Worm (Caenorhabditis elegans) whole organism, L2 larva: ENCODE measurements around the gene clc-19.

ENCODE experiments used
- C34F6.9 ChIP-seq: fragments of 150-350 bp; optimal IDR thresholded peaks from 2 replicates; lab custom pipeline; 2014; ENCODE audit warnings: missing biosample characterization, missing genetic modification characterization
- F13H6.1 ChIP-seq: sonication (generic microtip); optimal IDR thresholded peaks from 2 replicates; lab custom pipeline; 2016; ENCODE audit warnings: missing genetic modification characterization, missing compliant biosample characterization
- R02D3.7 ChIP-seq: fragments of 150-350 bp; optimal IDR thresholded peaks from 2 replicates; lab custom pipeline; 2014; ENCODE audit warnings: missing biosample characterization, missing genetic modification characterization
- Y55F3AM.14 ChIP-seq: fragments of 200-800 bp; sonication (Bioruptor generic); optimal IDR thresholded peaks from 2 replicates; lab custom pipeline; 2018; ENCODE audit warnings: mild to moderate bottlenecking, missing genetic modification characterization, missing compliant biosample characterization
- ZK546.5 ChIP-seq: sonication (generic microtip); optimal IDR thresholded peaks from 2 replicates; lab custom pipeline; 2017; ENCODE audit warnings: missing biosample characterization, missing genetic modification characterization
- ama-1 ChIP-seq: fragments of 150-350 bp; optimal IDR thresholded peaks from 2 replicates; lab custom pipeline; 2018; ENCODE audit warnings: inconsistent platforms
- blmp-1 ChIP-seq: sonication (generic microtip); optimal IDR thresholded peaks from 2 replicates; lab custom pipeline; 2017; ENCODE audit warnings: missing genetic modification characterization, mild to moderate bottlenecking, missing compliant biosample characterization, antibody characterized with exemption, moderate library complexity; ENCODE audit not compliant: insufficient read depth
- ceh-16 ChIP-seq: fragments of 150-350 bp; optimal IDR thresholded peaks from 2 replicates; lab custom pipeline; 2014; ENCODE audit warnings: missing biosample characterization, missing genetic modification characterization
- ceh-82 ChIP-seq: fragments of 150-350 bp; optimal IDR thresholded peaks from 2 replicates; lab custom pipeline; 2014; ENCODE audit warnings: missing biosample characterization, missing genetic modification characterization
- crh-2 ChIP-seq: sonication (generic microtip); optimal IDR thresholded peaks from 2 replicates; lab custom pipeline; 2017; ENCODE audit warnings: missing biosample characterization, missing genetic modification characterization
- dmd-4 ChIP-seq: sonication (generic microtip); optimal IDR thresholded peaks from 2 replicates; lab custom pipeline; 2017; ENCODE audit warnings: missing biosample characterization, missing genetic modification characterization
- egl-27 ChIP-seq: sonication (generic microtip); optimal IDR thresholded peaks from 3 replicates; lab custom pipeline; 2017; ENCODE audit warnings: missing biosample characterization, missing genetic modification reagents, missing genetic modification characterization
- elt-1 ChIP-seq: fragments of 150-350 bp; optimal IDR thresholded peaks from 2 replicates; lab custom pipeline; 2014; ENCODE audit warnings: missing biosample characterization, missing genetic modification characterization
- elt-3 ChIP-seq: sonication (generic microtip); optimal IDR thresholded peaks from 2 replicates; lab custom pipeline; 2017; ENCODE audit warnings: missing biosample characterization, missing genetic modification characterization
- fos-1 ChIP-seq: fragments of 150-350 bp; optimal IDR thresholded peaks from 2 replicates; lab custom pipeline; 2014; ENCODE audit warnings: missing biosample characterization, missing genetic modification characterization
- gmeb-1 ChIP-seq: fragments of 150-350 bp; optimal IDR thresholded peaks from 2 replicates; lab custom pipeline; 2014; ENCODE audit warnings: missing biosample characterization, missing genetic modification characterization
- lin-11 ChIP-seq: fragments of 150-350 bp; sonication (generic microtip); optimal IDR thresholded peaks from 2 replicates; lab custom pipeline; 2014; ENCODE audit warnings: missing biosample characterization, missing genetic modification characterization, inconsistent platforms, mixed read lengths
- lin-13 ChIP-seq: fragments of 150-350 bp; optimal IDR thresholded peaks from 2 replicates; lab custom pipeline; 2014; ENCODE audit warnings: missing biosample characterization, missing genetic modification reagents, missing genetic modification characterization
- lin-39 ChIP-seq: fragments of 150-350 bp; optimal IDR thresholded peaks from 2 replicates; lab custom pipeline; 2014; ENCODE audit warnings: missing biosample characterization, missing genetic modification reagents, missing genetic modification characterization
- lsy-2 ChIP-seq, 2 experiments: fragments of 150-350 bp in 1 of 2; sonication (generic microtip) in 1 of 2; optimal IDR thresholded peaks; 2 replicates each; lab custom pipeline; 2014 to 2017; ENCODE audit warnings: missing biosample characterization in 2 of 2, missing genetic modification characterization in 2 of 2
- mab-5 ChIP-seq: fragments of 150-350 bp; optimal IDR thresholded peaks from 2 replicates; lab custom pipeline; 2014; ENCODE audit warnings: missing biosample characterization, missing genetic modification characterization
- mdl-1 ChIP-seq, 2 experiments: fragments of 150-350 bp in 1 of 2; sonication (generic microtip) in 1 of 2; optimal IDR thresholded peaks; 2 replicates each; lab custom pipeline; 2017; ENCODE audit warnings: missing biosample characterization in 2 of 2, missing genetic modification characterization in 2 of 2
- nhr-11 ChIP-seq: fragments of 150-350 bp; optimal IDR thresholded peaks from 2 replicates; lab custom pipeline; 2014; ENCODE audit warnings: missing biosample characterization, missing genetic modification characterization
- nhr-12 ChIP-seq: fragments of 150-350 bp; optimal IDR thresholded peaks from 2 replicates; lab custom pipeline; 2014; ENCODE audit warnings: missing biosample characterization, missing genetic modification characterization
- nhr-129 ChIP-seq: fragments of 150-350 bp; optimal IDR thresholded peaks from 2 replicates; lab custom pipeline; 2014; ENCODE audit warnings: missing biosample characterization, missing genetic modification characterization
- nhr-21 ChIP-seq: fragments of 150-350 bp; optimal IDR thresholded peaks from 2 replicates; lab custom pipeline; 2014; ENCODE audit warnings: missing biosample characterization, missing genetic modification characterization
- nhr-237 ChIP-seq: fragments of 150-350 bp; optimal IDR thresholded peaks from 2 replicates; lab custom pipeline; 2014; ENCODE audit warnings: missing biosample characterization, missing genetic modification characterization
- nhr-25 ChIP-seq: fragments of 150-350 bp; sonication (generic microtip); optimal IDR thresholded peaks from 3 replicates; lab custom pipeline; 2014; ENCODE audit warnings: missing biosample characterization, missing genetic modification characterization
- peb-1 ChIP-seq: fragments of 150-350 bp; optimal IDR thresholded peaks from 2 replicates; lab custom pipeline; 2014; ENCODE audit warnings: missing biosample characterization, missing genetic modification characterization
- skn-1 ChIP-seq: sonication (generic microtip); optimal IDR thresholded peaks from 2 replicates; lab custom pipeline; 2017; ENCODE audit warnings: missing biosample characterization, missing genetic modification characterization
- sma-3 ChIP-seq: sonication (generic microtip); optimal IDR thresholded peaks from 2 replicates; lab custom pipeline; 2016; ENCODE audit warnings: missing genetic modification reagents, missing genetic modification characterization, missing compliant biosample characterization
- sma-9 ChIP-seq, 2 experiments: fragments of 150-350 bp in 1 of 2; sonication (generic microtip) in 1 of 2; optimal IDR thresholded peaks; 2 replicates each; lab custom pipeline; 2014 to 2016; ENCODE audit warnings: missing genetic modification characterization in 2 of 2, mild to moderate bottlenecking in 1 of 2, missing biosample characterization in 1 of 2, missing compliant biosample characterization in 1 of 2, missing genetic modification reagents in 1 of 2, moderate library complexity in 1 of 2
- snpc-4 ChIP-seq: fragments of 150-350 bp; optimal IDR thresholded peaks from 2 replicates; lab custom pipeline; 2014; ENCODE audit warnings: missing biosample characterization, missing genetic modification characterization
- unc-39 ChIP-seq: fragments of 150-350 bp; optimal IDR thresholded peaks from 2 replicates; lab custom pipeline; 2014; ENCODE audit warnings: missing biosample characterization, missing genetic modification characterization
- unc-55 ChIP-seq: fragments of 150-350 bp; sonication (generic microtip); optimal IDR thresholded peaks from 3 replicates; lab custom pipeline; 2014; ENCODE audit warnings: missing biosample characterization, missing genetic modification reagents, missing genetic modification characterization
- unc-62 ChIP-seq: fragments of 150-350 bp; optimal IDR thresholded peaks from 2 replicates; lab custom pipeline; 2014; ENCODE audit warnings: missing biosample characterization, missing genetic modification reagents, missing genetic modification characterization
- zag-1 ChIP-seq: fragments of 150-350 bp; optimal IDR thresholded peaks from 2 replicates; lab custom pipeline; 2014; ENCODE audit warnings: missing biosample characterization, missing genetic modification characterization
- ztf-11 ChIP-seq: sonication (generic microtip); optimal IDR thresholded peaks from 2 replicates; lab custom pipeline; 2017; ENCODE audit warnings: missing biosample characterization, missing genetic modification characterization
- ztf-4 ChIP-seq: fragments of 150-350 bp; optimal IDR thresholded peaks from 2 replicates; lab custom pipeline; 2014; ENCODE audit warnings: missing biosample characterization, missing genetic modification characterization

The clc-19 gene

DNA sequence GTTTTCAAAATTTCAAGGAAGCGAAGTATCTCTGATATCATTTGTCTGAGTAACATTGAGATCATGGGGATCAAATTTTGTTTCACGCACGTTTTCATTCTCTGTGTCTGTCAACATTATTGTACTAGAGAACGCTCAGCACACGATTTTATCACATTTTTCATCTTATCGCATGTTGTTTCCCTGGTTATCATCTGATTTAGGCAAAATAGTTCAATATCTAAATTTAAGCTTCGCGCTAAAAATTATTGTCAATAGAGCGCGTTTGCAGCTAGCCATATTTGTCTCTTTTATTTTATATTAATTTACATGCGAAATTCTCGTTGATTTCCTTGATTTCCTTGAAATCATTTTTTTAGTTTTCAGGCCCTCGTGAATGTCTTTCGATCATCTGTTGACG lies 27.9 kb downstream of the clc-19 start, which contains the start of gene K02F3.2:
Gene K02F3.2, plus strand, starts transcription at position 357 of the 400 bp plus-strand sequence.
- TF ChIP-seq ama-1 (lab: Kevin White, UChicago) (no peak), nhr-25 (tag; lab: Kevin White, UChicago) (peak; percentile 69), lin-39 (no peak), fos-1 (tag; lab: Kevin White, UChicago) (peak; percentile 47), skn-1 (no peak), sma-9 (GFP tag; optimal IDR thresholded peaks at IDR 0.05; lab: Kevin White, UChicago) (peak; percentile 83), sma-9 (tag; optimal IDR thresholded peaks at IDR 0.05; lab: Kevin White, UChicago) (no peak), nhr-11 (tag; lab: Kevin White, UChicago) (no peak), mab-5 (no peak), Y55F3AM.14 (GFP tag; lab: Kevin White, UChicago) (no peak), mdl-1 (tag; optimal IDR thresholded peaks at IDR 0.05; lab: Kevin White, UChicago) (peak in 1 of 2 experiments; percentile 51), nhr-21 (peak; percentile 92), unc-55 (GFP tag; lab: Kevin White, UChicago) (peak; percentile 87), F13H6.1 (tag; lab: Kevin White, UChicago) (peak; percentile 2), dmd-4 (no peak), ztf-4 (tag; lab: Kevin White, UChicago) (no peak), unc-39 (tag; lab: Kevin White, UChicago) (no peak), lsy-2 (tag; optimal IDR thresholded peaks at IDR 0.05; lab: Kevin White, UChicago) (peak; percentile 13 to 66), ztf-11 (tag; lab: Kevin White, UChicago) (no peak), nhr-12 (no peak), zag-1 (tag; lab: Kevin White, UChicago) (no peak), elt-1 (no peak), C34F6.9 (tag; lab: Kevin White, UChicago) (peak; percentile 50), crh-2 (tag; lab: Kevin White, UChicago) (peak; percentile 73), unc-62 (no peak), nhr-129 (tag; lab: Kevin White, UChicago) (peak; percentile 66), ceh-16 (tag; lab: Kevin White, UChicago) (no peak), blmp-1 (peak; percentile 42), lin-11 (tag; lab: Kevin White, UChicago) (no peak), gmeb-1 (tag; lab: Kevin White, UChicago) (peak; percentile 93), peb-1 (tag; lab: Kevin White, UChicago) (no peak), egl-27 (no peak), elt-3 (tag; lab: Kevin White, UChicago) (no peak), ceh-82 (no peak), sma-3 (peak; percentile 36), lin-13 (GFP tag; lab: Kevin White, UChicago) (no peak)

DNA sequence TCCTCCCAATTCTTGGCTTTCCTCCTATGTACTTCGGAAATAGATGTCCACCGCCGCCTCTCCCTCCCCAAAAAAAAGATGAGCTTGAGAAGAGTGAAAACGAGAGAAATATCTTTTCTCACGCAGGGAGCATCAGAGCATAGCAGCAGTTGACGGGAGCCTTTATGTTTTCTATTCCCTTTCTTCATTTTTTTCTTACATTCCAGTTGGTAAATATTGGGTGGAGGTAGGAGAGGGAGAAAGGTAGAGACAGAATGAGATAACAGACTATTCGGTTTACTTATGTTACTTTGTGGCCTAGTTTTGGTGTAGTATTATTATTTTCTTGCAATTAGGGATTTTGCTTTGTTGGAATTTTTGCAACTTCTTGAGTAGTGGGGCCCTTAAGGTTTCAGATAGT lies 28.8 kb downstream of the clc-19 start:
- TF ChIP-seq lin-39: no peak
- TF ChIP-seq C34F6.9 (tag; lab: Kevin White, UChicago): peak; percentile 2
- peak; percentile 5 for TF ChIP-seq unc-55 (GFP tag; lab: Kevin White, UChicago)
- TF ChIP-seq nhr-129 (tag; lab: Kevin White, UChicago): peak; percentile 48

DNA sequence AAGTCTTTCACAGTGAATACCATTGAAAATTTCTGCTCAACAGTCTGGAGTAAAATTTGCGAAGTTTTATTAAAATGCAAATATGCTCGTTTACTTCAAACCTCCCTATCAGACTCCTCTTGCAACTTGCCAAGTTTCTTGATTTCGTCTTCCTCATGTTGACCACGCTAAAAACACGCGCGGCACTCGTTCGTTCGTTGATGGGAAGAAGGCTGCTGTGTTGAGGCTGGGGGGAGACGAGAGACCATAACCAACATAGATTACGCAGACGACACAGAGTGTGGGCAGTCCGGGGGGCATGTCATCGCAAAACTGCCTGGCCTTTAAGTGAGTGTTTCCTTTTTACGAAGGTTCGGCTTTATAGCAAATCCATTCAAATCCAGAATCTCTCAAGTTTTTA lies 29.4 kb downstream of the clc-19 start:
- TF ChIP-seq fos-1 (tag; lab: Kevin White, UChicago) (peak; percentile 68), nhr-129 (tag; lab: Kevin White, UChicago) (peak; percentile 51), lin-11 (tag; lab: Kevin White, UChicago) (peak; percentile 3), snpc-4 (tag; lab: Kevin White, UChicago) (no peak), lin-13 (GFP tag; lab: Kevin White, UChicago) (no peak), nhr-12 (no peak), elt-1 (no peak), nhr-237 (tag; lab: Kevin White, UChicago) (no peak), sma-9 (GFP tag; optimal IDR thresholded peaks at IDR 0.05; lab: Kevin White, UChicago) (peak; percentile 65), sma-9 (tag; optimal IDR thresholded peaks at IDR 0.05; lab: Kevin White, UChicago) (no peak), R02D3.7 (no peak), egl-27 (no peak), nhr-25 (tag; lab: Kevin White, UChicago) (peak; percentile 35), unc-39 (tag; lab: Kevin White, UChicago) (no peak), C34F6.9 (tag; lab: Kevin White, UChicago) (peak; percentile 19), mab-5 (no peak), lsy-2 (tag; optimal IDR thresholded peaks at IDR 0.05; lab: Kevin White, UChicago) (peak in 1 of 2 experiments; percentile 18), elt-3 (tag; lab: Kevin White, UChicago) (no peak), ZK546.5 (tag; lab: Kevin White, UChicago) (no peak), sma-3 (no peak), Y55F3AM.14 (GFP tag; lab: Kevin White, UChicago) (no peak), F13H6.1 (tag; lab: Kevin White, UChicago) (no peak), nhr-21 (peak; percentile 71), ama-1 (lab: Kevin White, UChicago) (no peak)
- TF ChIP-seq, all 48 proteins: peak for 8
